Worm (Caenorhabditis elegans) whole organism, L4 larva: ENCODE measurements around the gene npr-10.

Source experiments
- ZK337.2 ChIP-seq: fragments of 200-800 bp; sonication (Bioruptor generic); IDR thresholded peaks from 2 replicates; pipeline ENCODE4 v1.3.6; 2022; ENCODE audit warnings: missing genetic modification reagents, missing genetic modification characterization, missing compliant biosample characterization
- aly-2 ChIP-seq: sonication (generic microtip); optimal IDR thresholded peaks from 2 replicates; lab custom pipeline; 2018; ENCODE audit warnings: missing biosample characterization, missing genetic modification characterization
- daf-8 ChIP-seq: fragments of 200-800 bp; sonication (Bioruptor generic); IDR thresholded peaks from 2 replicates; pipeline ENCODE4 v1.3.6; 2022; ENCODE audit warnings: missing genetic modification characterization, missing compliant biosample characterization
- dpl-1 ChIP-seq: fragments of 150-350 bp; optimal IDR thresholded peaks from 2 replicates; lab custom pipeline; 2014; ENCODE audit warnings: missing biosample characterization, missing genetic modification reagents, missing genetic modification characterization
- hlh-30 ChIP-seq: sonication (generic microtip); optimal IDR thresholded peaks from 2 replicates; lab custom pipeline; 2017; ENCODE audit warnings: antibody characterized with exemption, mild to moderate bottlenecking, missing genetic modification characterization, missing compliant biosample characterization; ENCODE audit not compliant: insufficient read depth
- lin-13 ChIP-seq: fragments of 150-350 bp; optimal IDR thresholded peaks from 2 replicates; lab custom pipeline; 2014; ENCODE audit warnings: missing biosample characterization, missing genetic modification reagents, missing genetic modification characterization
- lin-15B ChIP-seq: fragments of 150-350 bp; sonication (generic microtip); optimal IDR thresholded peaks from 3 replicates; lab custom pipeline; 2014; ENCODE audit warnings: missing biosample characterization, missing genetic modification characterization
- lin-38 ChIP-seq: fragments of 200-800 bp; sonication (Bioruptor generic); IDR thresholded peaks from 2 replicates; pipeline ENCODE4 v1.3.6; 2022; ENCODE audit warnings: missing genetic modification reagents, missing genetic modification characterization, missing compliant biosample characterization
- mdl-1 ChIP-seq, 2 experiments: fragments of 150-350 bp in 1 of 2; sonication (generic microtip) in 1 of 2; optimal IDR thresholded peaks; 2 replicates each; lab custom pipeline; 2014 to 2017; ENCODE audit warnings: missing biosample characterization in 2 of 2, missing genetic modification characterization in 2 of 2
- nhr-28 ChIP-seq: fragments of 150-350 bp; optimal IDR thresholded peaks from 2 replicates; lab custom pipeline; 2014; ENCODE audit warnings: missing biosample characterization, missing genetic modification characterization
- pqm-1 ChIP-seq: sonication (generic microtip); optimal IDR thresholded peaks from 2 replicates; lab custom pipeline; 2017; ENCODE audit warnings: missing biosample characterization, missing genetic modification characterization
- snpc-1.2 ChIP-seq: fragments of 200-800 bp; sonication (Bioruptor generic); IDR thresholded peaks from 2 replicates; pipeline ENCODE4 v1.3.6; 2022; ENCODE audit warnings: missing genetic modification reagents, missing genetic modification characterization, missing compliant biosample characterization
- zag-1 ChIP-seq: fragments of 150-350 bp; optimal IDR thresholded peaks from 2 replicates; lab custom pipeline; 2014; ENCODE audit warnings: missing biosample characterization, missing genetic modification characterization
- ztf-11 ChIP-seq: fragments of 150-350 bp; optimal IDR thresholded peaks from 2 replicates; lab custom pipeline; 2014; ENCODE audit warnings: missing biosample characterization, missing genetic modification characterization

DNA sequence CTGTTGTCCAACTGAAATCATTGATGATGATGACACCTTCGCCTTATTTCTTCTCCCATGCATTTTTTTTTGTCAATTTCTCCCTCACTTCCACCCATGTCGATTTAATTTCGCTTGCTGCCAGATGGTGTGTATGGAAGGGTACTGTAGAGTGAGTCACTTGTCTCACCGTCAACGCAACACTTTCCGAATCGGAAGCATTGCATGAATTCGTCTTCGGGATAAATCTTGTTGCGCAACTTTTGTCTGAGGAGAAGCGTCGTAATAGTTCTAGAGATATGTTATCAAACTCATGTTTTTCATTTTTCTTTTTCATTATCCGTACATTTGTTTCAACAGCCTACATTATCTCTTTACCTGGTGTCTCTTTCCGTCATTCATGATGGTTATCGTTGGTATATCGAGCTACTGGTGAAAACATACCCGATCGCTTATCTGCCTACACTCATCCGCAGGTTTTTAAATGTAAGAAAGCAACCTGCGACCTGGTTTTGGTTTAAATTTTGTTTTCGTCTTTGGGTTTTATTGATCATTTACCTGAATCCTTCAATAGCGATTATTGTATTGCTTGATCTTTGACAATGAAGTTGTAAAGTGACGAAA lies 27.9 kb downstream of the npr-10 start:
- TF ChIP-seq hlh-30 (tag; lab: Kevin White, UChicago), result no peak
- no peak for TF ChIP-seq ZK337.2
- TF ChIP-seq daf-8, result no peak
- no peak for TF ChIP-seq dpl-1 (GFP tag; lab: Kevin White, UChicago)
- TF ChIP-seq zag-1, result no peak
- TF ChIP-seq pqm-1 (tag; lab: Kevin White, UChicago), result no peak
- TF ChIP-seq snpc-1.2 (GFP tag; lab: Robert Waterston, UW), result no peak
- no peak for TF ChIP-seq nhr-28
- no peak for TF ChIP-seq mdl-1 (tag; optimal IDR thresholded peaks at IDR 0.05; lab: Kevin White, UChicago)
- no peak for TF ChIP-seq aly-2 (tag; lab: Kevin White, UChicago)
- no peak for TF ChIP-seq lin-15B (tag; lab: Kevin White, UChicago)
- TF ChIP-seq lin-13 (GFP tag; lab: Kevin White, UChicago), result no peak
- no peak for TF ChIP-seq ztf-11 (tag; lab: Kevin White, UChicago)
- no peak for TF ChIP-seq lin-38 (GFP tag; lab: Robert Waterston, UW)
